Fruit fly (Drosophila melanogaster): ENCODE results near the gene GlcAT-S.

dm6 chr2L:9615561-9615960, 708 bp upstream of the GlcAT-S start:
- TF ChIP-seq Jra (GFP tag; optimal IDR thresholded peaks at IDR 0.05) (no peak), h (GFP tag; optimal IDR thresholded peaks at IDR 0.05) (no peak), Vsx2 (GFP tag; optimal IDR thresholded peaks at IDR 0.05; ENCODE audit: partially characterized antibody) (no peak), usp (GFP tag; optimal IDR thresholded peaks at IDR 0.05) (no peak)
